Fruit fly (Drosophila melanogaster) whole organism, embryonic: Measurements from ENCODE around the gene PLCXD.
A peak's percentile ranks its signal among the peaks of the same experiment; 100 is the strongest.

ENCODE experiments used
- Aef1 ChIP-seq: fragments of 200-800 bp; sonication (Bioruptor generic); IDR thresholded peaks from 3 replicates; pipeline ENCODE4 v1.3.6; 2022; ENCODE audit warnings: missing biosample characterization, missing genetic modification characterization
- Bteb2 ChIP-seq: fragments of 200-800 bp; sonication (Bioruptor generic); optimal IDR thresholded peaks from 2 replicates; lab custom pipeline; 2016; ENCODE audit warnings: missing biosample characterization, missing genetic modification characterization
- CG11398 ChIP-seq: fragments of 200-800 bp; sonication (Bioruptor generic); optimal IDR thresholded peaks from 2 replicates; lab custom pipeline; 2016; ENCODE audit warnings: missing biosample characterization, missing genetic modification characterization
- CG12219 ChIP-seq: fragments of 200-800 bp; sonication (Bioruptor generic); optimal IDR thresholded peaks from 3 replicates; lab custom pipeline; 2018; ENCODE audit warnings: missing biosample characterization, mild to moderate bottlenecking, missing genetic modification characterization
- CG12391 ChIP-seq: fragments of 200-800 bp; sonication (Bioruptor generic); optimal IDR thresholded peaks from 3 replicates; lab custom pipeline; 2018; ENCODE audit warnings: missing biosample characterization, mild to moderate bottlenecking, missing genetic modification characterization, moderate library complexity
- CG13894 ChIP-seq: fragments of 200-800 bp; sonication (Bioruptor generic); optimal IDR thresholded peaks from 3 replicates; lab custom pipeline; 2018; ENCODE audit warnings: missing biosample characterization, mild to moderate bottlenecking, missing genetic modification characterization, moderate library complexity
- CG14710 ChIP-seq: fragments of 200-800 bp; sonication (Bioruptor generic); optimal IDR thresholded peaks from 3 replicates; lab custom pipeline; 2019; ENCODE audit warnings: missing biosample characterization, mild to moderate bottlenecking, missing genetic modification characterization, moderate library complexity
- CG14965 ChIP-seq: fragments of 200-800 bp; sonication (Bioruptor generic); optimal IDR thresholded peaks from 2 replicates; lab custom pipeline; 2016; ENCODE audit warnings: missing biosample characterization, missing genetic modification characterization, borderline replicate concordance
- CG15696 ChIP-seq: fragments of 200-800 bp; sonication (Bioruptor generic); optimal IDR thresholded peaks from 2 replicates; lab custom pipeline; 2019; ENCODE audit warnings: missing biosample characterization, mild to moderate bottlenecking, missing genetic modification characterization, moderate library complexity
- CG2678 ChIP-seq: fragments of 200-800 bp; sonication (Bioruptor generic); optimal IDR thresholded peaks from 3 replicates; lab custom pipeline; 2019; ENCODE audit warnings: missing biosample characterization, mild to moderate bottlenecking, missing genetic modification characterization, moderate library complexity
- CG30403 ChIP-seq: fragments of 200-800 bp; sonication (Bioruptor generic); optimal IDR thresholded peaks from 3 replicates; lab custom pipeline; 2016; ENCODE audit warnings: missing biosample characterization, missing genetic modification characterization
- CG31441 ChIP-seq: fragments of 200-800 bp; sonication (Bioruptor generic); IDR thresholded peaks from 2 replicates; pipeline ENCODE4 v1.3.6; 2022; ENCODE audit warnings: missing biosample characterization, missing genetic modification characterization
- CG3838 ChIP-seq: fragments of 200-800 bp; sonication (Bioruptor generic); optimal IDR thresholded peaks from 3 replicates; lab custom pipeline; 2016; ENCODE audit warnings: missing biosample characterization, missing genetic modification characterization
- CG4730 ChIP-seq: fragments of 200-800 bp; sonication (Bioruptor generic); IDR thresholded peaks from 2 replicates; pipeline ENCODE4 v1.3.6; 2022; ENCODE audit warnings: missing biosample characterization, missing genetic modification characterization
- CG5180 ChIP-seq: fragments of 200-800 bp; sonication (Bioruptor generic); optimal IDR thresholded peaks from 3 replicates; lab custom pipeline; 2017; ENCODE audit warnings: missing biosample characterization, missing genetic modification characterization, mild to moderate bottlenecking, moderate library complexity, missing genetic modification reagents
- CG6854 ChIP-seq: fragments of 200-800 bp; sonication (Bioruptor generic); optimal IDR thresholded peaks from 3 replicates; lab custom pipeline; 2017; ENCODE audit warnings: missing biosample characterization, mild to moderate bottlenecking, missing genetic modification characterization
- CG7839 ChIP-seq: fragments of 200-800 bp; sonication (Bioruptor generic); optimal IDR thresholded peaks from 3 replicates; lab custom pipeline; 2018; ENCODE audit warnings: missing biosample characterization, mild to moderate bottlenecking, missing genetic modification characterization, moderate library complexity
- CG9215 ChIP-seq: fragments of 200-800 bp; sonication (Bioruptor generic); IDR thresholded peaks from 2 replicates; pipeline ENCODE4 v1.3.6; 2022; ENCODE audit warnings: missing biosample characterization, missing genetic modification characterization
- CG9437 ChIP-seq: fragments of 200-800 bp; sonication (Bioruptor generic); optimal IDR thresholded peaks from 2 replicates; lab custom pipeline; 2018; ENCODE audit warnings: missing biosample characterization, mild to moderate bottlenecking, missing genetic modification characterization
- CG9609 ChIP-seq: fragments of 200-800 bp; sonication (Bioruptor generic); optimal IDR thresholded peaks from 3 replicates; lab custom pipeline; 2016; ENCODE audit warnings: missing biosample characterization, missing genetic modification characterization
- Dbx ChIP-seq: fragments of 200-800 bp; sonication (Bioruptor generic); IDR thresholded peaks from 3 replicates; pipeline ENCODE4 v1.3.6; 2022; ENCODE audit warnings: missing biosample characterization, missing genetic modification characterization
- GATAe ChIP-seq: fragments of 200-800 bp; sonication (Bioruptor generic); conservative IDR thresholded peaks from 2 replicates; pipeline ENCODE4 v1.3.6; 2022; ENCODE audit warnings: missing biosample characterization, missing genetic modification characterization
- HmgD ChIP-seq: fragments of 200-800 bp; sonication (Bioruptor generic); optimal IDR thresholded peaks from 3 replicates; lab custom pipeline; 2016; ENCODE audit warnings: missing biosample characterization, missing genetic modification characterization
- NfI ChIP-seq: fragments of 200-800 bp; sonication (Bioruptor generic); optimal IDR thresholded peaks from 3 replicates; lab custom pipeline; 2018; ENCODE audit warnings: missing biosample characterization, mild to moderate bottlenecking, missing genetic modification characterization, moderate library complexity
- Optix ChIP-seq: fragments of 200-800 bp; sonication (Bioruptor generic); IDR thresholded peaks from 3 replicates; pipeline ENCODE4 v1.3.6; 2022; ENCODE audit warnings: missing biosample characterization, missing genetic modification characterization
- Ravus ChIP-seq: fragments of 200-800 bp; sonication (Bioruptor generic); IDR thresholded peaks from 2 replicates; pipeline ENCODE4 v1.3.6; 2022; ENCODE audit warnings: missing biosample characterization, missing genetic modification characterization
- Sin3A ChIP-seq: fragments of >200 bp; optimal IDR thresholded peaks from 2 replicates; lab custom pipeline; 2018
- Sox100B ChIP-seq: fragments of 200-800 bp; sonication (Bioruptor generic); optimal IDR thresholded peaks from 3 replicates; lab custom pipeline; 2018; ENCODE audit warnings: missing biosample characterization, mild to moderate bottlenecking, missing genetic modification characterization
- ase ChIP-seq: fragments of 200-800 bp; sonication (Bioruptor generic); IDR thresholded peaks from 3 replicates; pipeline ENCODE4 v1.3.6; 2022; ENCODE audit warnings: missing biosample characterization, missing genetic modification characterization
- ash1 ChIP-seq: fragments of 200-800 bp; sonication (Bioruptor generic); optimal IDR thresholded peaks from 2 replicates; lab custom pipeline; 2018; ENCODE audit warnings: missing biosample characterization, mild to moderate bottlenecking, missing genetic modification characterization
- caup ChIP-seq: fragments of 200-800 bp; sonication (Bioruptor generic); optimal IDR thresholded peaks from 3 replicates; lab custom pipeline; 2017; ENCODE audit warnings: missing biosample characterization, mild to moderate bottlenecking, missing genetic modification characterization, moderate library complexity; ENCODE audit not compliant: severe bottlenecking
- da ChIP-seq: fragments of 200-800 bp; sonication (Bioruptor generic); optimal IDR thresholded peaks from 2 replicates; lab custom pipeline; 2016; ENCODE audit warnings: missing biosample characterization, missing genetic modification characterization
- dm ChIP-seq: fragments of 200-800 bp; sonication (Bioruptor generic); optimal IDR thresholded peaks from 3 replicates; lab custom pipeline; 2016; ENCODE audit warnings: missing biosample characterization, missing genetic modification characterization
- dmrt11E ChIP-seq: fragments of 200-800 bp; sonication (Bioruptor generic); optimal IDR thresholded peaks from 3 replicates; lab custom pipeline; 2018; ENCODE audit warnings: missing biosample characterization, mild to moderate bottlenecking, missing genetic modification characterization, moderate library complexity
- esg ChIP-seq: fragments of 200-800 bp; sonication (Bioruptor generic); conservative IDR thresholded peaks from 2 replicates; pipeline ENCODE4 v1.3.6; 2022; ENCODE audit warnings: missing biosample characterization, missing genetic modification characterization
- fu2 ChIP-seq: fragments of 200-800 bp; sonication (Bioruptor generic); optimal IDR thresholded peaks from 2 replicates; lab custom pipeline; 2016; ENCODE audit warnings: missing biosample characterization, missing genetic modification characterization
- gsb-n ChIP-seq: fragments of 200-800 bp; sonication (Bioruptor generic); optimal IDR thresholded peaks from 3 replicates; lab custom pipeline; 2018; ENCODE audit warnings: missing biosample characterization, mild to moderate bottlenecking, missing genetic modification characterization
- lab ChIP-seq: fragments of 200-800 bp; sonication (Bioruptor generic); optimal IDR thresholded peaks from 3 replicates; lab custom pipeline; 2017; ENCODE audit warnings: missing biosample characterization, missing genetic modification characterization, mild to moderate bottlenecking, moderate library complexity, missing genetic modification reagents
- odd ChIP-seq: fragments of 200-800 bp; sonication (Bioruptor generic); optimal IDR thresholded peaks from 2 replicates; lab custom pipeline; 2017; ENCODE audit warnings: missing biosample characterization, mild to moderate bottlenecking, missing genetic modification characterization
- p53 ChIP-seq: fragments of 200-800 bp; sonication (Bioruptor generic); optimal IDR thresholded peaks from 2 replicates; lab custom pipeline; 2016; ENCODE audit warnings: missing biosample characterization, missing genetic modification characterization
- pan ChIP-seq, 4 experiments: fragments of >200 bp in 3 of 4; fragments of 200-800 bp in 1 of 4; sonication (Bioruptor generic) in 1 of 4; optimal IDR thresholded peaks in 3 of 4; IDR thresholded peaks in 1 of 4; 2 replicates each; pipeline versions ENCODE4 v1.3.6 to Lab custom; 2017 to 2022; ENCODE audit warnings: missing biosample characterization in 2 of 4, missing genetic modification characterization in 2 of 4, mixed read lengths in 1 of 4
- peb ChIP-seq: fragments of 200-800 bp; sonication (Bioruptor generic); IDR thresholded peaks from 2 replicates; pipeline ENCODE4 v1.3.6; 2022; ENCODE audit warnings: missing biosample characterization, missing genetic modification characterization
- pita ChIP-seq: fragments of 200-800 bp; sonication (Bioruptor generic); optimal IDR thresholded peaks from 2 replicates; lab custom pipeline; 2017; ENCODE audit warnings: missing biosample characterization, mild to moderate bottlenecking, missing genetic modification characterization
- slbo ChIP-seq: fragments of 200-800 bp; sonication (Bioruptor generic); IDR thresholded peaks from 2 replicates; pipeline ENCODE4 v1.3.6; 2022; ENCODE audit warnings: missing biosample characterization, missing genetic modification characterization
- so ChIP-seq: fragments of 200-800 bp; sonication (Bioruptor generic); IDR thresholded peaks from 3 replicates; pipeline ENCODE4 v1.3.6; 2022; ENCODE audit warnings: missing biosample characterization, missing genetic modification characterization
- trh ChIP-seq: fragments of 200-800 bp; sonication (Bioruptor generic); optimal IDR thresholded peaks from 2 replicates; lab custom pipeline; 2016; ENCODE audit warnings: missing biosample characterization, missing genetic modification characterization
- ttk ChIP-seq: fragments of 200-800 bp; sonication (Bioruptor generic); IDR thresholded peaks from 2 replicates; pipeline ENCODE4 v2.1.2; 2022; ENCODE audit warnings: missing biosample characterization, missing genetic modification characterization
- zf30C ChIP-seq: fragments of 200-800 bp; sonication (Bioruptor generic); optimal IDR thresholded peaks from 3 replicates; lab custom pipeline; 2018; ENCODE audit warnings: missing biosample characterization, mild to moderate bottlenecking, missing genetic modification characterization

The PLCXD gene

DNA sequence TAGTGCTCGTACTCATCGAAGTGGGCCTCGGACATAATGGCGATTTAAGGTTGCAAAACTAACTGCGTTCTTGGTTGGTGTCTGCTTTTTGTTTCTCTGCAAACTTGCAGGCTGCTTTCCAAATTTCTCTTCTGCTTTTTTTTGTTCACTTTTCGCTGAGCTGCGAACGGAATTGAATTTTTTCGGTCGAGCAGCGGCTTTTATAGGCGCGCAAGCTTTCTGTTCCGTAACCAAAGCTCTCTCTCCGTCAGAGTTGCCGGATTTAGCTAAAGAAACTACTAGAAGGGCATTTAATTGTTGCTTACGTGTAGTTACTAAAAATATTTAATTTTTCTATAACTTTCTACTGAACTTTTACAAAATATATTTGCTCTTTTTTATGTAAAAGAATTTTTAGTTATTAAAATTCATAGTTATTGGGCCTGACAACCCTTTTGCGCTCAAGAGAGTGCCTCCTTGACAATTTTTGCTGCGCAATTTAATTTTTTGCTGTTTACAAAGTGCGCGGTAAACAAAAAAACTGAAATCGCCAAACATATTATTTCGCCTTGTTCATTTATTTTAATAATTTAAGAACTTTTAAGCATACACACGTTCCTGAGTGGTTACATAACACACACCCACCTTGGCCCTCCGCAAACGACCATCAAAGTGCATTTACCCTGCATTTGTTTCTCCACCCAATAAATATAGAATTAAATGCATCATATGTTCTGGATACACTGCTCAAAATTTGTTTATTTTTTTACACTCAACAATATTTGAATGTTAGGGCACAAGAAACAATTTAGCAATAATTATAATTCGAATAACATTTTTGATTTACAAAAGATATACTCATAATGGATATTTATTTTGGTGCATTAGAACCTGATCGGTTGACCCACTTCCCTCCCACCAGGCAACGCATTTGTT is 3.0 kb upstream of the PLCXD start, which contains the start of gene CG6770 (continued):
- TF ChIP-seq zf30C (GFP tag; lab: Kevin White, UChicago) = peak; percentile 28
- TF ChIP-seq dm = no peak
- TF ChIP-seq CG12219 (GFP tag; lab: Kevin White, UChicago) = peak; percentile 58
- no peak for TF ChIP-seq CG14965 (GFP tag; lab: Kevin White, UChicago)
- peak; percentile 86 for TF ChIP-seq CG7839 (tag; lab: Kevin White, UChicago)
- peak; percentile 36 for TF ChIP-seq CG14710 (tag; lab: Kevin White, UChicago)
- no peak for TF ChIP-seq Sin3A
- TF ChIP-seq lab (GFP tag; lab: Kevin White, UChicago) = peak; percentile 95
- TF ChIP-seq CG13894 = peak; percentile 92
- TF ChIP-seq pita (GFP tag; lab: Kevin White, UChicago) = no peak
- TF ChIP-seq caup (GFP tag; lab: Kevin White, UChicago) = peak; percentile 91
- TF ChIP-seq slbo (GFP tag; lab: Robert Waterston, UW) = peak; percentile 85
- TF ChIP-seq odd (GFP tag; lab: Kevin White, UChicago) = peak; percentile 78
- TF ChIP-seq peb = peak; percentile 70
- no peak for TF ChIP-seq pan (optimal IDR thresholded peaks at IDR 0.05; lab: Kevin White, UChicago)
- peak in 1 of 2 experiments; percentile 90 for TF ChIP-seq pan (GFP tag; optimal IDR thresholded peaks at IDR 0.05 in 1 of 2, IDR thresholded peaks at IDR 0.05 in 1 of 2)
- peak; percentile 45 for TF ChIP-seq gsb-n (tag; lab: Kevin White, UChicago)
- TF ChIP-seq CG5180 (GFP tag; lab: Kevin White, UChicago) = peak; percentile 64
- TF ChIP-seq ttk (GFP tag; lab: Robert Waterston, UW) = peak; percentile 81
- peak; percentile 12 for TF ChIP-seq CG15696
- TF ChIP-seq Aef1 (GFP tag; lab: Robert Waterston, UW) = peak; percentile 74
- TF ChIP-seq esg = peak; percentile 73
- TF ChIP-seq CG11398 (GFP tag; lab: Kevin White, UChicago) = peak; percentile 20
- TF ChIP-seq Optix (GFP tag; lab: Robert Waterston, UW) = peak; percentile 62; the same call in 2 of the 3 replicates
- TF ChIP-seq Sox100B = peak; percentile 84
- TF ChIP-seq CG6854 (GFP tag; lab: Kevin White, UChicago) = peak; percentile 74
- no peak; the same call in 1 of the 2 replicates for TF ChIP-seq Ravus
- no peak for TF ChIP-seq GATAe
- TF ChIP-seq da (GFP tag; lab: Kevin White, UChicago) = no peak
- TF ChIP-seq Dbx (GFP tag; lab: Robert Waterston, UW) = peak; percentile 90
- TF ChIP-seq CG12391 (tag; lab: Kevin White, UChicago) = peak; percentile 80
- peak; percentile 70 for TF ChIP-seq CG4730
- no peak for TF ChIP-seq dmrt11E (tag; lab: Kevin White, UChicago)
- TF ChIP-seq HmgD (GFP tag; lab: Kevin White, UChicago) = no peak
- peak; percentile 77 for TF ChIP-seq CG9437 (GFP tag; lab: Kevin White, UChicago)
- TF ChIP-seq CG9609 (GFP tag; lab: Kevin White, UChicago) = peak; percentile 48
- TF ChIP-seq Bteb2 = peak; percentile 55
- peak; percentile 56 for TF ChIP-seq CG3838 (GFP tag; lab: Kevin White, UChicago)
- peak; percentile 67; the same call in 2 of the 3 replicates for TF ChIP-seq ase (GFP tag; lab: Robert Waterston, UW)
- peak; percentile 4 for TF ChIP-seq p53 (GFP tag; lab: Kevin White, UChicago)
- peak; percentile 65 for TF ChIP-seq CG9215 (GFP tag; lab: Robert Waterston, UW)
- peak; percentile 81 for TF ChIP-seq CG31441 (GFP tag; lab: Robert Waterston, UW)
- peak; percentile 77 for TF ChIP-seq CG30403 (GFP tag; lab: Kevin White, UChicago)
- peak; percentile 17 for TF ChIP-seq ash1 (GFP tag; lab: Kevin White, UChicago)
- TF ChIP-seq so (GFP tag; lab: Robert Waterston, UW) = peak; percentile 83; the same call in 2 of the 3 replicates
- TF ChIP-seq trh (GFP tag; lab: Kevin White, UChicago) = peak; percentile 43
- no peak for TF ChIP-seq fu2 (GFP tag; lab: Kevin White, UChicago)
- peak; percentile 92 for TF ChIP-seq CG2678 (tag; lab: Kevin White, UChicago)
- TF ChIP-seq NfI = peak; percentile 83
